Fruit fly (Drosophila melanogaster) S2 (cell line): ENCODE measurements around the gene Gr22e.

Source experiments
- CG8478 ChIP-seq: fragments of >200 bp; optimal IDR thresholded peaks from 2 replicates; lab custom pipeline; 2018
- CTCF ChIP-seq, 2 experiments: fragments of >200 bp; optimal IDR thresholded peaks; 2 replicates each; lab custom pipeline; 2018

DNA sequence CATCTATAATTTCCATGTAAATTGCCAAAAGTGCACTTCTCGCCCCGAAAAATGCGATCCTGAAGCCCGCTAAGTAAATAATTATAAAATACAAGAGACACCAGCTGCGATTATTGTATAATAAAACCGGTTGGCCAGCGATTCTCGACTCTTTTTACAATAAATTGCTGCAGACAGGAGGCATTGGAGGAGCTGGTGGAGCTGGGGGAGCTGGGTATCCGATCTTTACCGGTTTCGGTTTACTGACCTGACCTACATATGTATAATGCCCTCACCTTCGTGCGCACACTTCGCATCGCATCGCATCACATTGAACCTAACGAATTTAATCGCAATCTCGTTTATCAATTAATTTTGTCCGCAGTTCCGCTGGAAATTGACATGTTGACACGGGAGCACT lies 35.5 kb upstream of the Gr22e start:
- TF ChIP-seq CG8478 (lab: Kevin White, UChicago) (no peak), CTCF (optimal IDR thresholded peaks at IDR 0.05; lab: Kevin White, UChicago) (no peak)
